Worm (Caenorhabditis elegans) whole organism, L2 larva: ENCODE measurements around the gene C46F2.1.

ENCODE experiments used
- C34F6.9 ChIP-seq: fragments of 150-350 bp; optimal IDR thresholded peaks from 2 replicates; lab custom pipeline; 2014; ENCODE audit warnings: missing biosample characterization, missing genetic modification characterization
- R02D3.7 ChIP-seq: fragments of 150-350 bp; optimal IDR thresholded peaks from 2 replicates; lab custom pipeline; 2014; ENCODE audit warnings: missing biosample characterization, missing genetic modification characterization
- ZK546.5 ChIP-seq: sonication (generic microtip); optimal IDR thresholded peaks from 2 replicates; lab custom pipeline; 2017; ENCODE audit warnings: missing biosample characterization, missing genetic modification characterization
- aly-2 ChIP-seq: fragments of 150-350 bp; optimal IDR thresholded peaks from 2 replicates; lab custom pipeline; 2014; ENCODE audit warnings: missing biosample characterization, missing genetic modification characterization
- ama-1 ChIP-seq: fragments of 150-350 bp; optimal IDR thresholded peaks from 2 replicates; lab custom pipeline; 2018; ENCODE audit warnings: inconsistent platforms
- blmp-1 ChIP-seq: sonication (generic microtip); optimal IDR thresholded peaks from 2 replicates; lab custom pipeline; 2017; ENCODE audit warnings: missing genetic modification characterization, mild to moderate bottlenecking, missing compliant biosample characterization, antibody characterized with exemption, moderate library complexity; ENCODE audit not compliant: insufficient read depth
- ceh-16 ChIP-seq: fragments of 150-350 bp; optimal IDR thresholded peaks from 2 replicates; lab custom pipeline; 2014; ENCODE audit warnings: missing biosample characterization, missing genetic modification characterization
- ceh-82 ChIP-seq: fragments of 150-350 bp; optimal IDR thresholded peaks from 2 replicates; lab custom pipeline; 2014; ENCODE audit warnings: missing biosample characterization, missing genetic modification characterization
- crh-2 ChIP-seq: sonication (generic microtip); optimal IDR thresholded peaks from 2 replicates; lab custom pipeline; 2017; ENCODE audit warnings: missing biosample characterization, missing genetic modification characterization
- dmd-4 ChIP-seq: sonication (generic microtip); optimal IDR thresholded peaks from 2 replicates; lab custom pipeline; 2017; ENCODE audit warnings: missing biosample characterization, missing genetic modification characterization
- elt-1 ChIP-seq: fragments of 150-350 bp; optimal IDR thresholded peaks from 2 replicates; lab custom pipeline; 2014; ENCODE audit warnings: missing biosample characterization, missing genetic modification characterization
- fos-1 ChIP-seq: fragments of 150-350 bp; optimal IDR thresholded peaks from 2 replicates; lab custom pipeline; 2014; ENCODE audit warnings: missing biosample characterization, missing genetic modification characterization
- lin-11 ChIP-seq: fragments of 150-350 bp; sonication (generic microtip); optimal IDR thresholded peaks from 2 replicates; lab custom pipeline; 2014; ENCODE audit warnings: missing biosample characterization, missing genetic modification characterization, inconsistent platforms, mixed read lengths
- lin-13 ChIP-seq: fragments of 150-350 bp; optimal IDR thresholded peaks from 2 replicates; lab custom pipeline; 2014; ENCODE audit warnings: missing biosample characterization, missing genetic modification reagents, missing genetic modification characterization
- lsy-2 ChIP-seq, 2 experiments: fragments of 150-350 bp in 1 of 2; sonication (generic microtip) in 1 of 2; optimal IDR thresholded peaks; 2 replicates each; lab custom pipeline; 2014 to 2017; ENCODE audit warnings: missing biosample characterization in 2 of 2, missing genetic modification characterization in 2 of 2
- mab-5 ChIP-seq: fragments of 150-350 bp; optimal IDR thresholded peaks from 2 replicates; lab custom pipeline; 2014; ENCODE audit warnings: missing biosample characterization, missing genetic modification characterization
- mbf-1 ChIP-seq: sonication (generic microtip); optimal IDR thresholded peaks from 2 replicates; lab custom pipeline; 2017; ENCODE audit warnings: missing biosample characterization, missing genetic modification characterization
- mdl-1 ChIP-seq, 2 experiments: fragments of 150-350 bp in 1 of 2; sonication (generic microtip) in 1 of 2; optimal IDR thresholded peaks; 2 replicates each; lab custom pipeline; 2017; ENCODE audit warnings: missing biosample characterization in 2 of 2, missing genetic modification characterization in 2 of 2
- nhr-11 ChIP-seq: fragments of 150-350 bp; optimal IDR thresholded peaks from 2 replicates; lab custom pipeline; 2014; ENCODE audit warnings: missing biosample characterization, missing genetic modification characterization
- nhr-12 ChIP-seq: fragments of 150-350 bp; optimal IDR thresholded peaks from 2 replicates; lab custom pipeline; 2014; ENCODE audit warnings: missing biosample characterization, missing genetic modification characterization
- nhr-129 ChIP-seq: fragments of 150-350 bp; optimal IDR thresholded peaks from 2 replicates; lab custom pipeline; 2014; ENCODE audit warnings: missing biosample characterization, missing genetic modification characterization
- nhr-21 ChIP-seq: fragments of 150-350 bp; optimal IDR thresholded peaks from 2 replicates; lab custom pipeline; 2014; ENCODE audit warnings: missing biosample characterization, missing genetic modification characterization
- nhr-25 ChIP-seq: fragments of 150-350 bp; sonication (generic microtip); optimal IDR thresholded peaks from 3 replicates; lab custom pipeline; 2014; ENCODE audit warnings: missing biosample characterization, missing genetic modification characterization
- nhr-6 ChIP-seq: fragments of 150-350 bp; optimal IDR thresholded peaks from 2 replicates; lab custom pipeline; 2014; ENCODE audit warnings: missing biosample characterization, missing genetic modification characterization
- nhr-77 ChIP-seq: fragments of 150-350 bp; optimal IDR thresholded peaks from 2 replicates; lab custom pipeline; 2014; ENCODE audit warnings: missing biosample characterization, missing genetic modification characterization
- peb-1 ChIP-seq: fragments of 150-350 bp; optimal IDR thresholded peaks from 2 replicates; lab custom pipeline; 2014; ENCODE audit warnings: missing biosample characterization, missing genetic modification characterization
- skn-1 ChIP-seq: sonication (generic microtip); optimal IDR thresholded peaks from 2 replicates; lab custom pipeline; 2017; ENCODE audit warnings: missing biosample characterization, missing genetic modification characterization
- sma-3 ChIP-seq: sonication (generic microtip); optimal IDR thresholded peaks from 2 replicates; lab custom pipeline; 2016; ENCODE audit warnings: missing genetic modification reagents, missing genetic modification characterization, missing compliant biosample characterization
- sma-9 ChIP-seq, 2 experiments: fragments of 150-350 bp in 1 of 2; sonication (generic microtip) in 1 of 2; optimal IDR thresholded peaks; 2 replicates each; lab custom pipeline; 2014 to 2016; ENCODE audit warnings: missing genetic modification characterization in 2 of 2, mild to moderate bottlenecking in 1 of 2, missing biosample characterization in 1 of 2, missing compliant biosample characterization in 1 of 2, missing genetic modification reagents in 1 of 2, moderate library complexity in 1 of 2
- snpc-4 ChIP-seq: fragments of 150-350 bp; optimal IDR thresholded peaks from 2 replicates; lab custom pipeline; 2014; ENCODE audit warnings: missing biosample characterization, missing genetic modification characterization
- unc-55 ChIP-seq: fragments of 150-350 bp; sonication (generic microtip); optimal IDR thresholded peaks from 3 replicates; lab custom pipeline; 2014; ENCODE audit warnings: missing biosample characterization, missing genetic modification reagents, missing genetic modification characterization
- unc-62 ChIP-seq: fragments of 150-350 bp; optimal IDR thresholded peaks from 2 replicates; lab custom pipeline; 2014; ENCODE audit warnings: missing biosample characterization, missing genetic modification reagents, missing genetic modification characterization
- ztf-4 ChIP-seq: fragments of 150-350 bp; optimal IDR thresholded peaks from 2 replicates; lab custom pipeline; 2014; ENCODE audit warnings: missing biosample characterization, missing genetic modification characterization

Gene C46F2.1

ce11 chrX:8089266-8089909 is 11.5 kb downstream of the C46F2.1 start:
- TF ChIP-seq sma-3 (GFP tag; lab: Kevin White, UChicago) = peak; percentile 37
- TF ChIP-seq nhr-25 (tag; lab: Kevin White, UChicago) = peak; percentile 51
- no peak for TF ChIP-seq unc-62 (GFP tag; lab: Kevin White, UChicago)
- peak; percentile 37 for TF ChIP-seq blmp-1 (tag; lab: Kevin White, UChicago)
- TF ChIP-seq fos-1 (tag; lab: Kevin White, UChicago) = peak; percentile 56
- TF ChIP-seq elt-1 (tag; lab: Kevin White, UChicago) = no peak
- no peak for TF ChIP-seq R02D3.7
- TF ChIP-seq sma-9 (GFP tag; optimal IDR thresholded peaks at IDR 0.05; lab: Kevin White, UChicago) = peak; percentile 28
- no peak for TF ChIP-seq sma-9 (tag; optimal IDR thresholded peaks at IDR 0.05; lab: Kevin White, UChicago)
- TF ChIP-seq snpc-4 (tag; lab: Kevin White, UChicago) = no peak
- no peak for TF ChIP-seq nhr-11 (tag; lab: Kevin White, UChicago)
- TF ChIP-seq ZK546.5 (tag; lab: Kevin White, UChicago) = no peak
- TF ChIP-seq ceh-16 (tag; lab: Kevin White, UChicago) = no peak

ce11 chrX:8089916-8090315 is 12.1 kb downstream of the C46F2.1 start:
- TF ChIP-seq unc-62 (GFP tag; lab: Kevin White, UChicago) (no peak), nhr-11 (tag; lab: Kevin White, UChicago) (no peak), nhr-6 (tag; lab: Kevin White, UChicago) (peak; percentile 16), nhr-12 (no peak), blmp-1 (tag; lab: Kevin White, UChicago) (peak; percentile 8), sma-9 (GFP tag; optimal IDR thresholded peaks at IDR 0.05; lab: Kevin White, UChicago) (peak; percentile 90), sma-9 (tag; optimal IDR thresholded peaks at IDR 0.05; lab: Kevin White, UChicago) (no peak), nhr-21 (tag; lab: Kevin White, UChicago) (peak; percentile 68), C34F6.9 (tag; lab: Kevin White, UChicago) (peak; percentile 17), crh-2 (peak; percentile 28), mdl-1 (tag; optimal IDR thresholded peaks at IDR 0.05; lab: Kevin White, UChicago) (peak in 1 of 2 experiments; percentile 40), peb-1 (no peak), ama-1 (lab: Kevin White, UChicago) (no peak), nhr-129 (tag; lab: Kevin White, UChicago) (peak; percentile 58)

- peak; percentile 40 for TF ChIP-seq fos-1 (tag; lab: Kevin White, UChicago)
- TF ChIP-seq ceh-16 (tag; lab: Kevin White, UChicago) = no peak
Observed at ce11 chrX:8098813-8099360, 21.0 kb downstream of the C46F2.1 start, which contains the start of gene catp-5. Gene catp-5 (minus strand): TSS chrX:8098863.

- no peak for TF ChIP-seq nhr-129 (tag; lab: Kevin White, UChicago)
- TF ChIP-seq mbf-1 (tag; lab: Kevin White, UChicago) = no peak
- no peak for TF ChIP-seq aly-2 (tag; lab: Kevin White, UChicago)
- TF ChIP-seq crh-2 = peak; percentile 34
- no peak for TF ChIP-seq skn-1 (tag; lab: Kevin White, UChicago)
- no peak for TF ChIP-seq fos-1 (tag; lab: Kevin White, UChicago)
- peak; percentile 23 for TF ChIP-seq nhr-21 (tag; lab: Kevin White, UChicago)
- TF ChIP-seq lin-11 (tag; lab: Kevin White, UChicago) = peak; percentile 2
- peak; percentile 5 for TF ChIP-seq nhr-25 (tag; lab: Kevin White, UChicago)
Observed at ce11 chrX:8103899-8104298, 26.1 kb downstream of the C46F2.1 start, which contains the start of gene K07E3.2. Gene K07E3.2 (plus strand): TSS chrX:8104298.

ce11 chrX:8107921-8108320 is 30.1 kb downstream of the C46F2.1 start, which contains the start of gene K07E3.9:
Gene K07E3.9 (plus strand): TSS chrX:8108221.
- no peak for TF ChIP-seq lin-13 (GFP tag; lab: Kevin White, UChicago)
- no peak for TF ChIP-seq dmd-4 (tag; lab: Kevin White, UChicago)
- no peak for TF ChIP-seq nhr-129 (tag; lab: Kevin White, UChicago)
- TF ChIP-seq snpc-4 (tag; lab: Kevin White, UChicago) = no peak
- no peak for TF ChIP-seq aly-2 (tag; lab: Kevin White, UChicago)
- no peak for TF ChIP-seq mbf-1 (tag; lab: Kevin White, UChicago)
- no peak for TF ChIP-seq ztf-4 (tag; lab: Kevin White, UChicago)
- no peak for TF ChIP-seq fos-1 (tag; lab: Kevin White, UChicago)
- no peak for TF ChIP-seq nhr-77 (tag; lab: Kevin White, UChicago)
- TF ChIP-seq ceh-82 (tag; lab: Kevin White, UChicago) = no peak
- no peak for TF ChIP-seq lsy-2 (tag; optimal IDR thresholded peaks at IDR 0.05; lab: Kevin White, UChicago)
- TF ChIP-seq mab-5 (tag; lab: Kevin White, UChicago) = no peak
- no peak for TF ChIP-seq unc-55 (GFP tag; lab: Kevin White, UChicago)
- no peak for TF ChIP-seq nhr-11 (tag; lab: Kevin White, UChicago)
- TF ChIP-seq nhr-25 (tag; lab: Kevin White, UChicago) = no peak
